Fruit fly (Drosophila melanogaster): ENCODE measurements around the gene SPE.

DNA sequence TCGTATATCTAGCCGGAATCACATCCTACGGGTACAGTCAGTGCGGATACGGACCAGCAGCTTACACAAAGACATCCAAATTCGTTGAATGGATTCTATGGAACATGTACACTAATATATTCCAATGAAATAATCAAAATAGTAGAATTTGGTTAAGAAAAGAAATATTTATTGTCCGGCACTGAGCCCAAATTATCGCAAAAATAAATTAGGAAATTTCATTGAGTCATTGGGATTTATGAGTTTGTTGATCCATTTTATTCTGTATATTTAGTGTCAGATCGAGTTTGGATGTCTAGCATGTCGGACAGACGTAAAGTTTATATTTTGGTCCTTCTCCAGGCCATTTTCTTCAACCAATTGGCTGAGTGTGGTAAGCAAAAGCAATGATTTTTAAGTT, 2.3 kb upstream of the SPE start, which contains the start of gene CG18754:
- TF ChIP-seq Blimp-1 (GFP tag; optimal IDR thresholded peaks at IDR 0.05): no peak
- TF ChIP-seq nerfin-2 (GFP tag; IDR thresholded peaks at IDR 0.05; ENCODE audit: partially characterized antibody): no peak
- no peak for TF ChIP-seq CG7556 (GFP tag; optimal IDR thresholded peaks at IDR 0.05)
